Worm (Caenorhabditis elegans) whole organism, early embryonic: ENCODE measurements around the gene F23H11.7.

ENCODE experiments used
- ama-1 ChIP-seq: fragments of 150-350 bp; optimal IDR thresholded peaks from 2 replicates; lab custom pipeline; 2014
- scrt-1 ChIP-seq: fragments of 200-800 bp; sonication (Bioruptor generic); IDR thresholded peaks from 2 replicates; pipeline ENCODE4 v1.3.6; 2022; ENCODE audit warnings: missing genetic modification characterization, missing compliant biosample characterization
- tbx-37 ChIP-seq: fragments of 200-800 bp; sonication (Bioruptor generic); conservative IDR thresholded peaks from 2 replicates; pipeline ENCODE4 v1.3.6; 2022; ENCODE audit warnings: missing genetic modification reagents, missing genetic modification characterization, missing compliant biosample characterization

ce11 chrIII:872373-872772 lies 46.8 kb downstream of the F23H11.7 start, which contains the start of the genes T24C4.3 and clc-20:
- no peak for TF ChIP-seq tbx-37 (GFP tag; lab: Robert Waterston, UW)
- no peak for TF ChIP-seq scrt-1 (GFP tag; lab: Robert Waterston, UW)
- no peak for TF ChIP-seq ama-1
